Fruit fly (Drosophila melanogaster) whole organism, pupa: Measurements from ENCODE around the gene Naglu.

Source experiments
- CG10348 ChIP-seq: fragments of 200-800 bp; sonication (Bioruptor generic); IDR thresholded peaks from 2 replicates; pipeline ENCODE4 v1.3.6; 2022; ENCODE audit warnings: missing biosample characterization, missing genetic modification characterization
- CG13204 ChIP-seq: fragments of 200-800 bp; sonication (Bioruptor generic); optimal IDR thresholded peaks from 2 replicates; lab custom pipeline; 2018; ENCODE audit warnings: missing biosample characterization, mild to moderate bottlenecking, missing genetic modification characterization, moderate library complexity
- CG14655 ChIP-seq: fragments of 200-800 bp; sonication (Bioruptor generic); optimal IDR thresholded peaks from 3 replicates; lab custom pipeline; 2017; ENCODE audit warnings: mild to moderate bottlenecking, missing biosample characterization, missing genetic modification reagents, missing genetic modification characterization
- CG15710 ChIP-seq: fragments of 200-800 bp; sonication (Bioruptor generic); optimal IDR thresholded peaks from 2 replicates; lab custom pipeline; 2018; ENCODE audit warnings: missing biosample characterization, mild to moderate bottlenecking, missing genetic modification characterization, moderate library complexity
- CG32121 ChIP-seq: fragments of 200-800 bp; sonication (Bioruptor generic); IDR thresholded peaks from 2 replicates; pipeline ENCODE4 v1.3.6; 2022; ENCODE audit warnings: missing biosample characterization, missing genetic modification characterization
- CG9948 ChIP-seq: fragments of 200-800 bp; sonication (Bioruptor generic); optimal IDR thresholded peaks from 2 replicates; lab custom pipeline; 2018; ENCODE audit warnings: missing biosample characterization, mild to moderate bottlenecking, missing genetic modification characterization, moderate library complexity
- Ets98B ChIP-seq: fragments of 200-800 bp; sonication (Bioruptor generic); IDR thresholded peaks from 2 replicates; pipeline ENCODE4 v1.3.6; 2022; ENCODE audit warnings: missing biosample characterization, missing genetic modification characterization
- Pif1B ChIP-seq: fragments of 200-800 bp; sonication (Bioruptor generic); optimal IDR thresholded peaks from 3 replicates; lab custom pipeline; 2016; ENCODE audit warnings: missing biosample characterization, missing genetic modification characterization
- Snoo ChIP-seq: fragments of 200-800 bp; sonication (Bioruptor generic); optimal IDR thresholded peaks from 3 replicates; lab custom pipeline; 2017; ENCODE audit warnings: missing biosample characterization, mild to moderate bottlenecking, missing genetic modification characterization, inconsistent platforms
- gl ChIP-seq: fragments of 200-800 bp; sonication (Bioruptor generic); optimal IDR thresholded peaks from 2 replicates; lab custom pipeline; 2018; ENCODE audit warnings: missing biosample characterization, mild to moderate bottlenecking, missing genetic modification characterization
- rn ChIP-seq: fragments of 200-800 bp; sonication (Bioruptor generic); IDR thresholded peaks from 2 replicates; pipeline ENCODE4 v1.3.6; 2022; ENCODE audit warnings: missing biosample characterization, missing genetic modification characterization

dm6 chr2L:8442147-8442546 lies 30.5 kb upstream of the Naglu start, which contains the start of gene CG31897:
- TF ChIP-seq CG14655 (GFP tag; lab: Kevin White, UChicago) = no peak
- TF ChIP-seq CG15710 (tag; lab: Kevin White, UChicago) = no peak
- TF ChIP-seq rn (GFP tag; lab: Robert Waterston, UW) = no peak
- no peak for TF ChIP-seq Snoo (tag; lab: Kevin White, UChicago)
- TF ChIP-seq gl (tag; lab: Kevin White, UChicago) = no peak
- TF ChIP-seq CG9948 (tag; lab: Kevin White, UChicago) = no peak
- no peak for TF ChIP-seq Pif1B
- TF ChIP-seq CG13204 = no peak
- TF ChIP-seq CG10348 (GFP tag; lab: Robert Waterston, UW) = no peak
- no peak for TF ChIP-seq CG32121 (GFP tag; lab: Robert Waterston, UW)
- TF ChIP-seq Ets98B (GFP tag; lab: Robert Waterston, UW) = no peak
